Worm (Caenorhabditis elegans): ENCODE measurements around the gene aly-2.

DNA sequence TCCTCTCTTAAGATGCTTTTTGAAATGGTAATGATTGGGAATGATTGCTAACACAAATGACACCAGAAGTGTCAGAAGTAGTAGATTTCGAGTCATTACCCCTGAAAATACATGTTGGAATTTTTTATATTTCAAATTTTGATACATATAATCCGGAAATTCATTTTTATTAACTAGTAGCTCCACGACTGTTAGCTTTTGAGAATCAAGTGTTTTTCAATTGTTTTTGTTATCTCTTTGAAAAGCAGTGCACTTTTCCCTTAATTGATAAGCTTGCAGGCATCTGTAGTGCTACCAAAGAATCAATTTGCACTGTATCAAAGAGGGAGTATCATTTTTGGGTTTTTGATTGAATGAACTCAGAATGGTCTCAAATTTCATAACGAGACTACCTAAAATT lies 17.8 kb downstream of the aly-2 start, which contains the start of gene pcp-2:
- TF ChIP-seq nhr-28 (tag; optimal IDR thresholded peaks at IDR 0.05) (no peak), lir-3 (tag; optimal IDR thresholded peaks at IDR 0.05; ENCODE audit: poor library complexity) (no peak), nhr-77 (tag; optimal IDR thresholded peaks at IDR 0.05) (no peak), zag-1 (tag; optimal IDR thresholded peaks at IDR 0.05) (no peak), lin-39 (tag; optimal IDR thresholded peaks at IDR 0.05) (no peak), lin-35 (GFP tag; optimal IDR thresholded peaks at IDR 0.05) (no peak), elt-3 (tag; optimal IDR thresholded peaks at IDR 0.05) (no peak), aha-1 (tag; optimal IDR thresholded peaks at IDR 0.05) (no peak), egl-13 (tag; optimal IDR thresholded peaks at IDR 0.05) (no peak), unc-62 (GFP tag; optimal IDR thresholded peaks at IDR 0.05) (no peak), irx-1 (tag; optimal IDR thresholded peaks at IDR 0.05) (no peak)
